Fruit fly (Drosophila melanogaster) whole organism, embryonic: ENCODE data around the gene Ugt316A1.

Source experiments
- Atf-2 ChIP-seq: fragments of 200-800 bp; sonication (Bioruptor generic); optimal IDR thresholded peaks from 2 replicates; lab custom pipeline; 2016; ENCODE audit warnings: missing biosample characterization, missing genetic modification characterization
- CG10431 ChIP-seq: fragments of 200-800 bp; sonication (Bioruptor generic); optimal IDR thresholded peaks from 3 replicates; lab custom pipeline; 2018; ENCODE audit warnings: missing biosample characterization, mild to moderate bottlenecking, missing genetic modification characterization
- CG11696 ChIP-seq: fragments of 200-800 bp; sonication (Bioruptor generic); IDR thresholded peaks from 2 replicates; pipeline ENCODE4 v1.3.6; 2022; ENCODE audit warnings: missing biosample characterization, missing genetic modification characterization
- CG12071 ChIP-seq: fragments of 200-800 bp; sonication (Bioruptor generic); optimal IDR thresholded peaks from 3 replicates; lab custom pipeline; 2018; ENCODE audit warnings: missing biosample characterization, mild to moderate bottlenecking, missing genetic modification characterization
- CG12769 ChIP-seq: fragments of 200-800 bp; sonication (Bioruptor generic); optimal IDR thresholded peaks from 2 replicates; lab custom pipeline; 2019; ENCODE audit warnings: missing biosample characterization, mild to moderate bottlenecking, missing genetic modification characterization, moderate library complexity
- E2f2 ChIP-seq: fragments of 200-800 bp; sonication (Bioruptor generic); IDR thresholded peaks from 2 replicates; pipeline ENCODE4 v1.3.6; 2022; ENCODE audit warnings: missing biosample characterization, missing genetic modification characterization
- Hey ChIP-seq: fragments of 200-800 bp; sonication (Bioruptor generic); optimal IDR thresholded peaks from 3 replicates; lab custom pipeline; 2018; ENCODE audit warnings: missing biosample characterization, mild to moderate bottlenecking, missing genetic modification characterization
- Oli ChIP-seq: fragments of 200-800 bp; sonication (Bioruptor generic); optimal IDR thresholded peaks from 2 replicates; lab custom pipeline; 2018; ENCODE audit warnings: missing biosample characterization, mild to moderate bottlenecking, missing genetic modification characterization, moderate library complexity
- ci ChIP-seq: fragments of 200-800 bp; sonication (Bioruptor generic); IDR thresholded peaks from 3 replicates; pipeline ENCODE4 v1.3.6; 2022; ENCODE audit warnings: missing biosample characterization, missing genetic modification characterization
- gsb ChIP-seq: fragments of 200-800 bp; sonication (Bioruptor generic); IDR thresholded peaks from 2 replicates; pipeline ENCODE4 v1.3.6; 2022; ENCODE audit warnings: missing biosample characterization, missing genetic modification characterization
- psq ChIP-seq: fragments of 200-800 bp; sonication (Bioruptor generic); optimal IDR thresholded peaks from 2 replicates; lab custom pipeline; 2017; ENCODE audit warnings: missing biosample characterization, missing genetic modification characterization
- sd ChIP-seq: fragments of 200-800 bp; sonication (Bioruptor generic); optimal IDR thresholded peaks from 3 replicates; lab custom pipeline; 2018; ENCODE audit warnings: missing biosample characterization, mild to moderate bottlenecking, missing genetic modification characterization, moderate library complexity

DNA sequence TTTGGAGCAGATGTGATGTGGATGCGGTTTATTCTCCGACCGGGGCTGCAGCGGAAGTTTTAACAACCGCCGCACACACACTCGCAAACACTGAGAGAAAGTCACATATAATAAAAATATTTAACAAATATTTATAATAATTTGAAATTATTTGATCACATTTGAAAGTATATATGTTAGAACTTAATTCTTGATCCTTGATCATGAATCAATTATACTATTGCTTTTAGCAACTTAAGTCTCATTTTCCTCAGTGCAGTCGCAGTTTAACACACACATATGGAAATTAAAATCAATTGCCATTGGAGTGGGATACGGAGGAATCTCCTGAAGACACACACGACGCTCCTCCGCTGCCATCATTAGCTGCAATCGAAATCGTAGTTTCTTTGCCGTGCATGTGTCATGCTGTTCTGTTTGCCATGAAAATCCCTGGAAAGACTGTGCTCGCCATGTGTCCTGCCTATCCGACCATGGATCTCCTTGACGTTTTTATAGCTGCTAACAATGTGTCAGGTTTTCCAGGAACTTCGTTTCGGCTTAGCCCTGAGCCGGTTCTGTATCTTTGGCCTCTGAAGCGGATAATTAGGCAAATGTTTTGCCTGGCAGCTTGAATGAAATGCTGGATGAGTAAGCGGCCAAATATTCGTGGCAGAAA is 29.3 kb downstream of the Ugt316A1 start:
- TF ChIP-seq CG11696 (GFP tag; lab: Robert Waterston, UW) (peak; percentile 43; the same call in 1 of the 2 replicates), E2f2 (peak; percentile 53; the same call in 1 of the 2 replicates), sd (tag; lab: Kevin White, UChicago) (no peak), CG10431 (GFP tag; lab: Kevin White, UChicago) (peak; percentile 34), gsb (GFP tag; lab: Robert Waterston, UW) (no peak), Hey (no peak), CG12071 (GFP tag; lab: Kevin White, UChicago) (no peak), Atf-2 (no peak), psq (peak; percentile 10), ci (GFP tag; lab: Robert Waterston, UW) (peak; percentile 81), CG12769 (tag; lab: Kevin White, UChicago) (no peak), Oli (peak; percentile 79)
